Worm (Caenorhabditis elegans) whole organism, L4 larva: ENCODE data around the gene gei-15.

Source experiments
- F49E8.2 ChIP-seq: sonication (generic microtip); optimal IDR thresholded peaks from 2 replicates; lab custom pipeline; 2016; ENCODE audit warnings: missing compliant biosample characterization, mild to moderate bottlenecking, missing genetic modification characterization, borderline replicate concordance
- T20F7.1 ChIP-seq: fragments of 200-800 bp; sonication (Bioruptor generic); optimal IDR thresholded peaks from 2 replicates; lab custom pipeline; 2018; ENCODE audit warnings: mild to moderate bottlenecking, missing genetic modification characterization, missing compliant biosample characterization
- ZK337.2 ChIP-seq: fragments of 200-800 bp; sonication (Bioruptor generic); IDR thresholded peaks from 2 replicates; pipeline ENCODE4 v1.3.6; 2022; ENCODE audit warnings: missing genetic modification reagents, missing genetic modification characterization, missing compliant biosample characterization
- aha-1 ChIP-seq: fragments of 150-350 bp; peaks from one replicate; lab custom pipeline; 2014; ENCODE audit warnings: missing biosample characterization, missing genetic modification characterization
- aly-2 ChIP-seq: sonication (generic microtip); optimal IDR thresholded peaks from 2 replicates; lab custom pipeline; 2018; ENCODE audit warnings: missing biosample characterization, missing genetic modification characterization
- ceh-20 ChIP-seq: fragments of 200-800 bp; sonication (Bioruptor generic); IDR thresholded peaks from 2 replicates; pipeline ENCODE4 v1.3.6; 2022; ENCODE audit warnings: missing genetic modification reagents, missing genetic modification characterization, missing compliant biosample characterization
- ceh-28 ChIP-seq: fragments of 150-350 bp; optimal IDR thresholded peaks from 2 replicates; lab custom pipeline; 2014; ENCODE audit warnings: missing biosample characterization, missing genetic modification reagents, missing genetic modification characterization
- ceh-32 ChIP-seq: sonication (generic microtip); optimal IDR thresholded peaks from 2 replicates; lab custom pipeline; 2016; ENCODE audit warnings: mild to moderate bottlenecking, missing genetic modification characterization, missing compliant biosample characterization; ENCODE audit not compliant: poor library complexity
- ceh-44 ChIP-seq: fragments of 200-800 bp; sonication (Bioruptor generic); IDR thresholded peaks from 2 replicates; pipeline ENCODE4 v1.3.6; 2022; ENCODE audit warnings: missing genetic modification reagents, missing genetic modification characterization, missing compliant biosample characterization
- ceh-82 ChIP-seq: sonication (generic microtip); optimal IDR thresholded peaks from 2 replicates; lab custom pipeline; 2017; ENCODE audit warnings: missing biosample characterization, missing genetic modification characterization
- daf-16 ChIP-seq, 3 experiments: sonication (generic microtip); optimal IDR thresholded peaks; 2 replicates each; lab custom pipeline; 2016 to 2017; ENCODE audit warnings: missing genetic modification characterization in 3 of 3, missing genetic modification reagents in 3 of 3, mild to moderate bottlenecking in 2 of 3, missing compliant biosample characterization in 2 of 3, missing biosample characterization in 1 of 3, moderate library complexity in 1 of 3
- dmd-6 ChIP-seq: fragments of 200-800 bp; sonication (Bioruptor generic); IDR thresholded peaks from 2 replicates; pipeline ENCODE4 v1.3.6; 2022; ENCODE audit warnings: missing genetic modification reagents, missing genetic modification characterization, missing compliant biosample characterization
- dmd-8 ChIP-seq: fragments of 200-800 bp; sonication (Bioruptor generic); IDR thresholded peaks from 2 replicates; pipeline ENCODE4 v1.3.6; 2022; ENCODE audit warnings: missing genetic modification characterization, missing compliant biosample characterization
- duxl-1 ChIP-seq: sonication (generic microtip); optimal IDR thresholded peaks from 2 replicates; lab custom pipeline; 2016; ENCODE audit warnings: mild to moderate bottlenecking, missing genetic modification characterization, moderate library complexity, missing compliant biosample characterization; ENCODE audit not compliant: poor library complexity
- dve-1 ChIP-seq: sonication (generic microtip); optimal IDR thresholded peaks from 2 replicates; lab custom pipeline; 2017; ENCODE audit warnings: antibody characterized with exemption, mild to moderate bottlenecking, missing genetic modification characterization, missing compliant biosample characterization; ENCODE audit not compliant: insufficient read depth
- egl-27 ChIP-seq: sonication (generic microtip); optimal IDR thresholded peaks from 3 replicates; lab custom pipeline; 2017; ENCODE audit warnings: missing biosample characterization, missing genetic modification reagents, missing genetic modification characterization
- hlh-11 ChIP-seq: fragments of 200-800 bp; sonication (Bioruptor generic); optimal IDR thresholded peaks from 2 replicates; lab custom pipeline; 2018; ENCODE audit warnings: mild to moderate bottlenecking, missing genetic modification characterization, missing compliant biosample characterization
- hlh-30 ChIP-seq: sonication (generic microtip); optimal IDR thresholded peaks from 2 replicates; lab custom pipeline; 2017; ENCODE audit warnings: antibody characterized with exemption, mild to moderate bottlenecking, missing genetic modification characterization, missing compliant biosample characterization; ENCODE audit not compliant: insufficient read depth
- lin-13 ChIP-seq: fragments of 150-350 bp; optimal IDR thresholded peaks from 2 replicates; lab custom pipeline; 2014; ENCODE audit warnings: missing biosample characterization, missing genetic modification reagents, missing genetic modification characterization
- lsy-2 ChIP-seq, 2 experiments: fragments of 150-350 bp in 1 of 2; sonication (generic microtip) in 1 of 2; optimal IDR thresholded peaks; 2 replicates each; lab custom pipeline; 2014 to 2017; ENCODE audit warnings: missing biosample characterization in 2 of 2, missing genetic modification characterization in 2 of 2
- madf-9 ChIP-seq: fragments of 200-800 bp; sonication (Bioruptor generic); conservative IDR thresholded peaks from 2 replicates; pipeline ENCODE4 v1.3.6; 2022; ENCODE audit warnings: missing genetic modification reagents, missing genetic modification characterization, missing compliant biosample characterization
- mdl-1 ChIP-seq, 2 experiments: fragments of 150-350 bp in 1 of 2; sonication (generic microtip) in 1 of 2; optimal IDR thresholded peaks; 2 replicates each; lab custom pipeline; 2014 to 2017; ENCODE audit warnings: missing biosample characterization in 2 of 2, missing genetic modification characterization in 2 of 2
- mdt-29 ChIP-seq: fragments of 200-800 bp; sonication (Bioruptor generic); IDR thresholded peaks from 2 replicates; pipeline ENCODE4 v1.3.6; 2022; ENCODE audit warnings: missing genetic modification reagents, missing genetic modification characterization, missing compliant biosample characterization
- mep-1 ChIP-seq: fragments of 150-350 bp; sonication (generic microtip); optimal IDR thresholded peaks from 3 replicates; lab custom pipeline; 2014; ENCODE audit warnings: missing biosample characterization, missing genetic modification characterization
- mes-2 ChIP-seq: sonication (generic microtip); optimal IDR thresholded peaks from 2 replicates; lab custom pipeline; 2016; ENCODE audit warnings: missing genotype, mild to moderate bottlenecking, missing genetic modification characterization, missing compliant biosample characterization; ENCODE audit not compliant: poor library complexity, severe bottlenecking
- mxl-3 ChIP-seq: fragments of 200-800 bp; sonication (Bioruptor generic); optimal IDR thresholded peaks from 2 replicates; lab custom pipeline; 2018; ENCODE audit warnings: mild to moderate bottlenecking, missing genetic modification characterization, missing compliant biosample characterization
- nhr-102 ChIP-seq: sonication (generic microtip); optimal IDR thresholded peaks from 2 replicates; lab custom pipeline; 2016; ENCODE audit warnings: mild to moderate bottlenecking, missing genetic modification characterization, moderate library complexity, missing compliant biosample characterization
- nhr-11 ChIP-seq: fragments of 150-350 bp; optimal IDR thresholded peaks from 2 replicates; lab custom pipeline; 2014; ENCODE audit warnings: missing biosample characterization, missing genetic modification characterization
- nhr-28 ChIP-seq: fragments of 150-350 bp; optimal IDR thresholded peaks from 2 replicates; lab custom pipeline; 2014; ENCODE audit warnings: missing biosample characterization, missing genetic modification characterization
- nhr-48 ChIP-seq: sonication (generic microtip); optimal IDR thresholded peaks from 2 replicates; lab custom pipeline; 2016; ENCODE audit warnings: mild to moderate bottlenecking, missing genetic modification characterization, missing compliant biosample characterization
- pqm-1 ChIP-seq: sonication (generic microtip); optimal IDR thresholded peaks from 2 replicates; lab custom pipeline; 2017; ENCODE audit warnings: missing biosample characterization, missing genetic modification characterization
- skn-1 ChIP-seq: fragments of 150-350 bp; optimal IDR thresholded peaks from 2 replicates; lab custom pipeline; 2014; ENCODE audit warnings: missing biosample characterization, missing genetic modification characterization
- tag-97 ChIP-seq: fragments of 200-800 bp; sonication (Bioruptor generic); IDR thresholded peaks from 2 replicates; pipeline ENCODE4 v1.3.6; 2022; ENCODE audit warnings: missing genetic modification characterization, missing compliant biosample characterization
- unc-62 ChIP-seq, 3 experiments: fragments of 150-350 bp in 1 of 3; sonication (generic microtip); optimal IDR thresholded peaks in 2 of 3; peaks in 1 of 3; 1 replicate in 1 of 3; 2 replicates in 2 of 3; lab custom pipeline; 2014 to 2017; ENCODE audit warnings: missing biosample characterization in 3 of 3, missing genetic modification characterization in 3 of 3, missing genetic modification reagents in 3 of 3, missing genotype in 1 of 3
- zip-11 ChIP-seq: fragments of 200-800 bp; sonication (Bioruptor generic); IDR thresholded peaks from 2 replicates; pipeline ENCODE4 v1.3.6; 2022; ENCODE audit warnings: missing genetic modification characterization, missing compliant biosample characterization
- ztf-7 ChIP-seq: fragments of 150-350 bp; optimal IDR thresholded peaks from 2 replicates; lab custom pipeline; 2014; ENCODE audit warnings: missing biosample characterization, missing genetic modification characterization

Gene gei-15

ce11 chrX:6835166-6835565 is 12.1 kb upstream of the gei-15 start, which contains the start of gene F41B4.2:
Gene F41B4.2, minus strand, starts transcription at chrX:6835266.
- TF ChIP-seq mdt-29 (GFP tag; lab: Robert Waterston, UW) (no peak), aha-1 (tag; lab: Kevin White, UChicago) (peak; percentile 57)
- TF ChIP-seq, all 104 proteins: peak for 1

- TF ChIP-seq ZK337.2 (GFP tag; lab: Robert Waterston, UW): 0 out of 2 replicates have a peak, but pooled peaks have one; percentile 20
- TF ChIP-seq madf-9 (GFP tag; lab: Robert Waterston, UW): no peak
- peak; percentile 11; the same call in 1 of the 2 replicates for TF ChIP-seq dmd-6 (GFP tag; lab: Robert Waterston, UW)
- no peak for TF ChIP-seq T20F7.1
- no peak for TF ChIP-seq mdl-1 (tag; optimal IDR thresholded peaks at IDR 0.05; lab: Kevin White, UChicago)
- 0 out of 2 replicates have a peak, but pooled peaks have one; percentile 54 for TF ChIP-seq ceh-20
- no peak for TF ChIP-seq dmd-8
- peak; percentile 55 for TF ChIP-seq nhr-11 (tag; lab: Kevin White, UChicago)
- TF ChIP-seq duxl-1: no peak
- peak in 1 of 2 experiments; percentile 82 for TF ChIP-seq daf-16 (GFP tag; optimal IDR thresholded peaks at IDR 0.05; lab: Kevin White, UChicago)
- TF ChIP-seq daf-16 (tag; optimal IDR thresholded peaks at IDR 0.05; lab: Kevin White, UChicago): no peak
- no peak for TF ChIP-seq zip-11 (GFP tag; lab: Robert Waterston, UW)
- TF ChIP-seq ceh-82: no peak
- peak; percentile 69 for TF ChIP-seq hlh-11
- peak; percentile 14 for TF ChIP-seq hlh-30 (tag; lab: Kevin White, UChicago)
Measured at ce11 chrX:6825840-6826239, 2.8 kb upstream of the gei-15 start, which contains the start of gene F41B4.1. Gene F41B4.1, minus strand, starts transcription at chrX:6825862.

ce11 chrX:6822552-6822951 is 516 bp downstream of the gei-15 start:
- TF ChIP-seq zip-11 (GFP tag; lab: Robert Waterston, UW) (no peak), aha-1 (tag; lab: Kevin White, UChicago) (peak; percentile 88)

DNA sequence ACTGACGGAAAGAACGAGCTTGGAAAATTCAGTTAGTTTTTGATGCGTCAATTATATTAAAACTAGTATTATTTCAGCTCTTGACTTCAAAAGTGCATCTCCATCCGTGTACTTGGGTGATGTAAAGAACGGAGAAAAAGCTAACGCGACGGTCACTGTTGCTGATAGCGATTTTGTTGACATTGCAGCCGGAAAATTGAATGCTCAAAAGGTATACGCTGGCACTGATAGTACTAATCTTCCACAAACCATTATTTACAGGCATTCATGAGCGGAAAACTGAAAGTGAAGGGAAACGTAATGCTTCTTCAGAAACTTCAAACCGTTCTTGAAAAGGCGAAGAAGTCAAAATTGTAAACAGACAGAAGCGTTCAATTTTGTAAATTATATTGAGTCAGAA is 3.4 kb downstream of the gei-15 start:
- TF ChIP-seq mdl-1 (tag; optimal IDR thresholded peaks at IDR 0.05; lab: Kevin White, UChicago) (no peak), hlh-11 (peak; percentile 28), skn-1 (tag; lab: Kevin White, UChicago) (no peak), pqm-1 (tag; lab: Kevin White, UChicago) (peak; percentile 72), daf-16 (GFP tag; optimal IDR thresholded peaks at IDR 0.05; lab: Kevin White, UChicago) (no peak), daf-16 (tag; optimal IDR thresholded peaks at IDR 0.05; lab: Kevin White, UChicago) (peak; percentile 95), dmd-6 (GFP tag; lab: Robert Waterston, UW) (peak; percentile 38; the same call in 1 of the 2 replicates), nhr-28 (peak; percentile 61), dve-1 (tag; lab: Kevin White, UChicago) (peak; percentile 21)

ce11 chrX:6819135-6819534 is 3.9 kb downstream of the gei-15 start:
- TF ChIP-seq unc-62 (GFP tag; optimal IDR thresholded peaks at IDR 0.05 in 1 of 2; lab: Kevin White, UChicago): peak in 1 of 2 experiments; percentile 94
- TF ChIP-seq unc-62 (tag; optimal IDR thresholded peaks at IDR 0.05; lab: Kevin White, UChicago): no peak
- no peak for TF ChIP-seq nhr-11 (tag; lab: Kevin White, UChicago)

DNA sequence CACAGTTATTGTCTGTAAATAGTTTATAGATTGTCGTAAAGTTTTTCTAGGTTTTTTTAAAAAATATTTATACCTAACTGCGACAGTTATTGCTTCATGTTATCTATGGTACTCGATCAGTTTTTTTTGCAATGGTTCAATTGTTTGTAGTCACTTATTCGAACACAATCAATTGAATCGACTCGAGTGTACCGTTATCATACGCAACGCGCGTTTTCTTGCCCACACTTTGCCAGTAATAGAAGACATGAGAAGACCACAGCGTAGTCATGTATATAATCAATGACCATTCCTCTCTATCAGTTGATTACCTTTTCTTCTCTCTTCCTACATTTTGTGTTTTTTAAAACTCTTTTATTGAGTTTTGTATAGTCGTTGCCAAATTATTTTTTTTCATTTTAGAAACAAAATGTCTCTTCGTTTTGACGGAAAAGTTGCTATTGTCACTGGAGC is 5.0 kb downstream of the gei-15 start, which contains the start of gene dhs-28:
TSS of gene dhs-28 (plus strand) at position 403 of the 453 bp plus-strand sequence.
- TF ChIP-seq lsy-2 (tag; optimal IDR thresholded peaks at IDR 0.05; lab: Kevin White, UChicago): peak in 1 of 2 experiments; percentile 36
- no peak for TF ChIP-seq ceh-44 (GFP tag; lab: Robert Waterston, UW)
- peak; percentile 47 for TF ChIP-seq mep-1
- peak; percentile 69 for TF ChIP-seq dmd-6 (GFP tag; lab: Robert Waterston, UW)
- TF ChIP-seq dve-1 (tag; lab: Kevin White, UChicago): peak; percentile 45
- TF ChIP-seq aha-1 (tag; lab: Kevin White, UChicago): peak; percentile 87
- no peak for TF ChIP-seq ceh-28 (tag; lab: Kevin White, UChicago)
- no peak for TF ChIP-seq ztf-7 (tag; lab: Kevin White, UChicago)
- no peak for TF ChIP-seq mdt-29 (GFP tag; lab: Robert Waterston, UW)
- TF ChIP-seq aly-2 (tag; lab: Kevin White, UChicago): no peak
- peak; percentile 6 for TF ChIP-seq nhr-102 (tag; lab: Kevin White, UChicago)
- TF ChIP-seq F49E8.2 (tag; lab: Kevin White, UChicago): no peak
- TF ChIP-seq hlh-30 (tag; lab: Kevin White, UChicago): peak; percentile 82
- no peak for TF ChIP-seq ceh-32 (tag; lab: Kevin White, UChicago)
- peak; percentile 58 for TF ChIP-seq mes-2
- TF ChIP-seq daf-16 (GFP tag; optimal IDR thresholded peaks at IDR 0.05; lab: Kevin White, UChicago): no peak
- peak; percentile 96 for TF ChIP-seq daf-16 (tag; optimal IDR thresholded peaks at IDR 0.05; lab: Kevin White, UChicago)
- no peak for TF ChIP-seq egl-27 (tag; lab: Kevin White, UChicago)
- peak in 1 of 2 experiments; percentile 60 for TF ChIP-seq mdl-1 (tag; optimal IDR thresholded peaks at IDR 0.05; lab: Kevin White, UChicago)
- TF ChIP-seq tag-97 (GFP tag; lab: Robert Waterston, UW): no peak
- peak; percentile 71 for TF ChIP-seq nhr-48 (tag; lab: Kevin White, UChicago)
- TF ChIP-seq T20F7.1: peak; percentile 30
- no peak for TF ChIP-seq lin-13
- peak; percentile 71 for TF ChIP-seq hlh-11
- peak; percentile 98 for TF ChIP-seq nhr-28
- peak; percentile 14 for TF ChIP-seq mxl-3 (GFP tag; lab: Kevin White, UChicago)
